Worm (Caenorhabditis elegans) whole organism, young adult: ENCODE measurements around the gene hpo-8.

Experiments used
- let-526 ChIP-seq: fragments of 200-800 bp; sonication (Bioruptor generic); IDR thresholded peaks from 2 replicates; pipeline ENCODE4 v1.3.6; 2022; ENCODE audit warnings: missing genetic modification reagents, missing genetic modification characterization, missing compliant biosample characterization
- nfya-1 ChIP-seq: sonication (generic microtip); optimal IDR thresholded peaks from 2 replicates; lab custom pipeline; 2017; ENCODE audit warnings: antibody characterized with exemption, missing compliant biosample characterization, missing genetic modification characterization, borderline replicate concordance; ENCODE audit not compliant: insufficient read depth
- pha-4 ChIP-seq: fragments of 150-350 bp; sonication (generic microtip); optimal IDR thresholded peaks from 2 replicates; lab custom pipeline; 2014; ENCODE audit warnings: missing biosample characterization, missing genetic modification reagents, missing genetic modification characterization
- repo-1 ChIP-seq: sonication (generic microtip); optimal IDR thresholded peaks from 2 replicates; lab custom pipeline; 2017; ENCODE audit warnings: mild to moderate bottlenecking, missing genetic modification characterization, missing compliant biosample characterization
- sea-2 ChIP-seq: fragments of 200-800 bp; sonication (Bioruptor generic); IDR thresholded peaks from 2 replicates; pipeline ENCODE4 v1.3.6; 2022; ENCODE audit warnings: missing genetic modification characterization, missing compliant biosample characterization
- zim-3 ChIP-seq: sonication (generic microtip); optimal IDR thresholded peaks from 2 replicates; lab custom pipeline; 2017; ENCODE audit warnings: mild to moderate bottlenecking, missing genetic modification characterization, moderate library complexity, missing compliant biosample characterization

ce11 chrV:6803992-6804391 lies 35.1 kb upstream of the hpo-8 start, which contains the start of gene dmsr-11:
- TF ChIP-seq zim-3, result no peak
- TF ChIP-seq let-526 (GFP tag; lab: Robert Waterston, UW), result no peak
- no peak for TF ChIP-seq nfya-1 (tag; lab: Kevin White, UChicago)
- no peak for TF ChIP-seq pha-4
- no peak for TF ChIP-seq repo-1 (tag; lab: Kevin White, UChicago)
- TF ChIP-seq sea-2 (GFP tag; lab: Robert Waterston, UW), result no peak
